Fruit fly (Drosophila melanogaster) whole organism, embryonic: ENCODE results near the gene crm.
A peak's percentile ranks its signal among the peaks of the same experiment; 100 is the strongest.

Experiments used
- Antp ChIP-seq: fragments of 200-800 bp; sonication (Bioruptor generic); optimal IDR thresholded peaks from 3 replicates; lab custom pipeline; 2016; ENCODE audit warnings: missing biosample characterization, missing genetic modification characterization
- Bdp1 ChIP-seq: fragments of 200-800 bp; sonication (Bioruptor generic); optimal IDR thresholded peaks from 3 replicates; lab custom pipeline; 2016; ENCODE audit warnings: missing biosample characterization, missing genetic modification characterization
- CG10462 ChIP-seq: fragments of 200-800 bp; sonication (Bioruptor generic); optimal IDR thresholded peaks from 2 replicates; lab custom pipeline; 2016; ENCODE audit warnings: missing biosample characterization, missing genetic modification characterization
- CG14710 ChIP-seq: fragments of 200-800 bp; sonication (Bioruptor generic); optimal IDR thresholded peaks from 3 replicates; lab custom pipeline; 2019; ENCODE audit warnings: missing biosample characterization, mild to moderate bottlenecking, missing genetic modification characterization, moderate library complexity
- CG15011 ChIP-seq: fragments of 200-800 bp; sonication (Bioruptor generic); optimal IDR thresholded peaks from 3 replicates; lab custom pipeline; 2018; ENCODE audit warnings: missing biosample characterization, mild to moderate bottlenecking, missing genetic modification characterization
- CG15601 ChIP-seq: fragments of 200-800 bp; sonication (Bioruptor generic); optimal IDR thresholded peaks from 3 replicates; lab custom pipeline; 2019; ENCODE audit warnings: missing biosample characterization, mild to moderate bottlenecking, missing genetic modification characterization, moderate library complexity
- CG15696 ChIP-seq: fragments of 200-800 bp; sonication (Bioruptor generic); optimal IDR thresholded peaks from 2 replicates; lab custom pipeline; 2019; ENCODE audit warnings: missing biosample characterization, mild to moderate bottlenecking, missing genetic modification characterization, moderate library complexity
- CG16813 ChIP-seq: fragments of 200-800 bp; sonication (Bioruptor generic); IDR thresholded peaks from 3 replicates; pipeline ENCODE4 v1.3.6; 2022; ENCODE audit warnings: missing biosample characterization, missing genetic modification characterization; ENCODE audit not compliant: partially characterized antibody
- CG17361 ChIP-seq: fragments of 200-800 bp; sonication (Bioruptor generic); IDR thresholded peaks from 3 replicates; pipeline ENCODE4 v1.3.6; 2022; ENCODE audit warnings: missing biosample characterization, missing genetic modification characterization
- CG17612 ChIP-seq: fragments of 200-800 bp; sonication (Bioruptor generic); IDR thresholded peaks from 2 replicates; pipeline ENCODE4 v1.3.6; 2022; ENCODE audit warnings: missing biosample characterization, missing genetic modification characterization
- CG17802 ChIP-seq: fragments of 200-800 bp; sonication (Bioruptor generic); optimal IDR thresholded peaks from 2 replicates; lab custom pipeline; 2018; ENCODE audit warnings: missing biosample characterization, mild to moderate bottlenecking, missing genetic modification characterization, moderate library complexity
- CG18764 ChIP-seq: fragments of 200-800 bp; sonication (Bioruptor generic); optimal IDR thresholded peaks from 3 replicates; lab custom pipeline; 2016; ENCODE audit warnings: missing biosample characterization, missing genetic modification characterization
- CG2199 ChIP-seq: fragments of 200-800 bp; sonication (Bioruptor generic); IDR thresholded peaks from 3 replicates; pipeline ENCODE4 v1.3.6; 2022; ENCODE audit warnings: missing biosample characterization, missing genetic modification characterization
- CG2678 ChIP-seq: fragments of 200-800 bp; sonication (Bioruptor generic); optimal IDR thresholded peaks from 3 replicates; lab custom pipeline; 2019; ENCODE audit warnings: missing biosample characterization, mild to moderate bottlenecking, missing genetic modification characterization, moderate library complexity
- CG32767 ChIP-seq: fragments of 200-800 bp; sonication (Bioruptor generic); IDR thresholded peaks from 2 replicates; pipeline ENCODE4 v1.3.6; 2022; ENCODE audit warnings: missing biosample characterization, missing genetic modification characterization
- CG3281 ChIP-seq: fragments of 200-800 bp; sonication (Bioruptor generic); optimal IDR thresholded peaks from 3 replicates; lab custom pipeline; 2017; ENCODE audit warnings: missing biosample characterization, mild to moderate bottlenecking, missing genetic modification characterization
- CG34376 ChIP-seq: fragments of 200-800 bp; sonication (Bioruptor generic); optimal IDR thresholded peaks from 2 replicates; lab custom pipeline; 2018; ENCODE audit warnings: missing biosample characterization, mild to moderate bottlenecking, missing genetic modification characterization
- CG3847 ChIP-seq: fragments of 200-800 bp; sonication (Bioruptor generic); IDR thresholded peaks from 2 replicates; pipeline ENCODE4 v1.3.6; 2022; ENCODE audit warnings: missing biosample characterization, missing genetic modification characterization
- CG3995 ChIP-seq: fragments of 200-800 bp; sonication (Bioruptor generic); optimal IDR thresholded peaks from 3 replicates; lab custom pipeline; 2016; ENCODE audit warnings: missing biosample characterization, missing genetic modification characterization
- CG4707 ChIP-seq: fragments of 200-800 bp; sonication (Bioruptor generic); optimal IDR thresholded peaks from 2 replicates; lab custom pipeline; 2018; ENCODE audit warnings: missing biosample characterization, mild to moderate bottlenecking, missing genetic modification characterization, moderate library complexity
- CG6254 ChIP-seq: fragments of 200-800 bp; sonication (Bioruptor generic); optimal IDR thresholded peaks from 3 replicates; lab custom pipeline; 2017; ENCODE audit warnings: mild to moderate bottlenecking, missing biosample characterization, missing genetic modification reagents, missing genetic modification characterization
- CG6791 ChIP-seq: fragments of 200-800 bp; sonication (Bioruptor generic); IDR thresholded peaks from 3 replicates; pipeline ENCODE4 v1.3.6; 2022; ENCODE audit warnings: missing biosample characterization, missing genetic modification characterization; ENCODE audit not compliant: partially characterized antibody
- CG6854 ChIP-seq: fragments of 200-800 bp; sonication (Bioruptor generic); optimal IDR thresholded peaks from 3 replicates; lab custom pipeline; 2017; ENCODE audit warnings: missing biosample characterization, mild to moderate bottlenecking, missing genetic modification characterization
- CG8281 ChIP-seq: fragments of 200-800 bp; sonication (Bioruptor generic); optimal IDR thresholded peaks from 2 replicates; lab custom pipeline; 2018; ENCODE audit warnings: missing biosample characterization, mild to moderate bottlenecking, missing genetic modification characterization, moderate library complexity
- Dp ChIP-seq: fragments of 200-800 bp; sonication (Bioruptor generic); optimal IDR thresholded peaks from 2 replicates; lab custom pipeline; 2018; ENCODE audit warnings: missing biosample characterization, mild to moderate bottlenecking, missing genetic modification characterization, moderate library complexity
- Dref ChIP-seq: fragments of 200-800 bp; sonication (Bioruptor generic); IDR thresholded peaks from 2 replicates; pipeline ENCODE4 v1.3.6; 2022; ENCODE audit warnings: missing biosample characterization, missing genetic modification characterization
- MESR4 ChIP-seq: fragments of 200-800 bp; sonication (Bioruptor generic); optimal IDR thresholded peaks from 2 replicates; lab custom pipeline; 2018; ENCODE audit warnings: missing biosample characterization, mild to moderate bottlenecking, missing genetic modification characterization, moderate library complexity
- Ravus ChIP-seq: fragments of 200-800 bp; sonication (Bioruptor generic); IDR thresholded peaks from 2 replicates; pipeline ENCODE4 v1.3.6; 2022; ENCODE audit warnings: missing biosample characterization, missing genetic modification characterization
- Ssrp ChIP-seq: fragments of 200-800 bp; sonication (Bioruptor generic); optimal IDR thresholded peaks from 2 replicates; lab custom pipeline; 2018; ENCODE audit warnings: missing biosample characterization, mild to moderate bottlenecking, missing genetic modification characterization, moderate library complexity
- TFAM ChIP-seq: fragments of 200-800 bp; sonication (Bioruptor generic); optimal IDR thresholded peaks from 2 replicates; lab custom pipeline; 2017; ENCODE audit warnings: missing biosample characterization, missing genetic modification characterization, inconsistent platforms
- ara ChIP-seq: fragments of 200-800 bp; sonication (Bioruptor generic); IDR thresholded peaks from 2 replicates; pipeline ENCODE4 v1.3.6; 2022; ENCODE audit warnings: missing biosample characterization, missing genetic modification characterization
- cwo ChIP-seq: fragments of 200-800 bp; sonication (Bioruptor generic); optimal IDR thresholded peaks from 3 replicates; lab custom pipeline; 2017; ENCODE audit warnings: missing biosample characterization, missing genetic modification characterization, mild to moderate bottlenecking, moderate library complexity, missing genetic modification reagents
- dm ChIP-seq: fragments of 200-800 bp; sonication (Bioruptor generic); optimal IDR thresholded peaks from 3 replicates; lab custom pipeline; 2016; ENCODE audit warnings: missing biosample characterization, missing genetic modification characterization
- ftz-f1 ChIP-seq: fragments of 200-800 bp; sonication (Bioruptor generic); optimal IDR thresholded peaks from 2 replicates; lab custom pipeline; 2016; ENCODE audit warnings: missing biosample characterization, missing genetic modification characterization
- gcm ChIP-seq: fragments of 200-800 bp; sonication (Bioruptor generic); optimal IDR thresholded peaks from 2 replicates; lab custom pipeline; 2019; ENCODE audit warnings: missing biosample characterization, mild to moderate bottlenecking, missing genetic modification characterization, moderate library complexity
- gfzf ChIP-seq: fragments of 200-800 bp; sonication (Bioruptor generic); optimal IDR thresholded peaks from 2 replicates; lab custom pipeline; 2016; ENCODE audit warnings: missing biosample characterization, mild to moderate bottlenecking, missing genetic modification characterization, moderate library complexity
- gsb ChIP-seq: fragments of 200-800 bp; sonication (Bioruptor generic); IDR thresholded peaks from 2 replicates; pipeline ENCODE4 v1.3.6; 2022; ENCODE audit warnings: missing biosample characterization, missing genetic modification characterization
- hb ChIP-seq: fragments of 200-800 bp; sonication (Bioruptor generic); IDR thresholded peaks from 3 replicates; pipeline ENCODE4 v1.3.6; 2022; ENCODE audit warnings: missing biosample characterization, missing genetic modification characterization; ENCODE audit not compliant: partially characterized antibody
- knrl ChIP-seq: fragments of 200-800 bp; sonication (Bioruptor generic); IDR thresholded peaks from 3 replicates; pipeline ENCODE4 v1.3.6; 2022; ENCODE audit warnings: missing biosample characterization, missing genetic modification characterization; ENCODE audit not compliant: partially characterized antibody
- lmd ChIP-seq: fragments of 200-800 bp; sonication (Bioruptor generic); IDR thresholded peaks from 2 replicates; pipeline ENCODE4 v1.3.6; 2022; ENCODE audit warnings: missing biosample characterization, missing genetic modification characterization
- mam ChIP-seq: fragments of 200-800 bp; sonication (Bioruptor generic); optimal IDR thresholded peaks from 3 replicates; lab custom pipeline; 2016; ENCODE audit warnings: missing biosample characterization, missing genetic modification characterization
- nerfin-2 ChIP-seq: fragments of 200-800 bp; sonication (Bioruptor generic); IDR thresholded peaks from 2 replicates; pipeline ENCODE4 v1.3.6; 2022; ENCODE audit warnings: missing biosample characterization, missing genetic modification characterization; ENCODE audit not compliant: partially characterized antibody
- phol ChIP-seq: fragments of 200-800 bp; sonication (Bioruptor generic); optimal IDR thresholded peaks from 3 replicates; lab custom pipeline; 2018; ENCODE audit warnings: missing biosample characterization, mild to moderate bottlenecking, missing genetic modification characterization, moderate library complexity
- pzg ChIP-seq: fragments of 200-800 bp; sonication (Bioruptor generic); optimal IDR thresholded peaks from 3 replicates; lab custom pipeline; 2018; ENCODE audit warnings: missing biosample characterization, mild to moderate bottlenecking, missing genetic modification characterization, moderate library complexity
- row ChIP-seq: fragments of 200-800 bp; sonication (Bioruptor generic); IDR thresholded peaks from 3 replicates; pipeline ENCODE4 v1.3.6; 2022; ENCODE audit warnings: missing biosample characterization, missing genetic modification characterization
- shn ChIP-seq: fragments of 200-800 bp; sonication (Bioruptor generic); optimal IDR thresholded peaks from 3 replicates; lab custom pipeline; 2016; ENCODE audit warnings: missing biosample characterization, missing genetic modification characterization
- toy ChIP-seq: fragments of 200-800 bp; sonication (Bioruptor generic); IDR thresholded peaks from 2 replicates; pipeline ENCODE4 v1.3.6; 2022; ENCODE audit warnings: missing biosample characterization, missing genetic modification characterization
- wor ChIP-seq: fragments of 200-800 bp; sonication (Bioruptor generic); IDR thresholded peaks from 2 replicates; pipeline ENCODE4 v1.3.6; 2022; ENCODE audit warnings: missing biosample characterization, missing genetic modification characterization
- zfh1 ChIP-seq: fragments of 200-800 bp; sonication (Bioruptor generic); IDR thresholded peaks from 3 replicates; pipeline ENCODE4 v1.3.6; 2022; ENCODE audit warnings: missing biosample characterization, missing genetic modification characterization

crm gene

dm6 chrX:2720122-2720521, 18.5 kb downstream of the crm start, which contains the start of gene CG2701 (continued):
- TF ChIP-seq CG16813 (GFP tag; lab: Robert Waterston, UW) = peak; percentile 65
- no peak for TF ChIP-seq CG17802 (tag; lab: Kevin White, UChicago)
- TF ChIP-seq CG15601 (tag; lab: Kevin White, UChicago) = no peak
- TF ChIP-seq Antp (GFP tag; lab: Kevin White, UChicago) = peak; percentile 44
- TF ChIP-seq CG17361 (GFP tag; lab: Robert Waterston, UW) = no peak
- peak; percentile 35 for TF ChIP-seq mam
- TF ChIP-seq wor (GFP tag; lab: Robert Waterston, UW) = no peak
- no peak for TF ChIP-seq CG34376
- peak; percentile 32 for TF ChIP-seq CG14710 (tag; lab: Kevin White, UChicago)
- no peak for TF ChIP-seq zfh1 (GFP tag; lab: Robert Waterston, UW)
- TF ChIP-seq Ssrp = no peak
- no peak for TF ChIP-seq Ravus (GFP tag; lab: Robert Waterston, UW)
- no peak for TF ChIP-seq toy (GFP tag; lab: Robert Waterston, UW)
- no peak for TF ChIP-seq TFAM
- peak; percentile 61; the same call in 1 of the 3 replicates for TF ChIP-seq hb (GFP tag; lab: Robert Waterston, UW)
- no peak for TF ChIP-seq CG15696

dm6 chrX:2714730-2715129, 23.8 kb downstream of the crm start:
- TF ChIP-seq CG6254 (GFP tag; lab: Kevin White, UChicago) (no peak), CG32767 (GFP tag; lab: Robert Waterston, UW) (no peak), CG3847 (peak; percentile 52), dm (peak; percentile 24), shn (no peak), nerfin-2 (no peak; the same call in 1 of the 2 replicates), CG2678 (tag; lab: Kevin White, UChicago) (no peak), Dp (peak; percentile 71), CG8281 (tag; lab: Kevin White, UChicago) (no peak), cwo (GFP tag; lab: Kevin White, UChicago) (no peak), ftz-f1 (no peak), CG18764 (peak; percentile 87), ara (0 out of 2 replicates have a peak, but pooled peaks have one; percentile 26), CG3281 (GFP tag; lab: Kevin White, UChicago) (no peak), lmd (GFP tag; lab: Robert Waterston, UW) (peak; percentile 19; the same call in 1 of the 2 replicates), row (peak; percentile 52; the same call in 2 of the 3 replicates), MESR4 (GFP tag; lab: Kevin White, UChicago) (no peak), CG3995 (GFP tag; lab: Kevin White, UChicago) (peak; percentile 85), gfzf (peak; percentile 17), CG15011 (GFP tag; lab: Kevin White, UChicago) (no peak), hb (GFP tag; lab: Robert Waterston, UW) (no peak), gcm (no peak), Bdp1 (no peak), gsb (GFP tag; lab: Robert Waterston, UW) (no peak), knrl (GFP tag; lab: Robert Waterston, UW) (peak; percentile 64), CG6791 (GFP tag; lab: Robert Waterston, UW) (0 out of 3 replicates have a peak, but pooled peaks have one; percentile 36), Dref (peak; percentile 63), pzg (peak; percentile 50), phol (tag; lab: Kevin White, UChicago) (peak; percentile 31), CG17612 (GFP tag; lab: Robert Waterston, UW) (no peak), CG2199 (GFP tag; lab: Robert Waterston, UW) (no peak), CG10462 (no peak), CG4707 (GFP tag; lab: Kevin White, UChicago) (no peak), Antp (GFP tag; lab: Kevin White, UChicago) (no peak), CG6854 (GFP tag; lab: Kevin White, UChicago) (no peak)
